Fruit fly (Drosophila melanogaster): ENCODE data around the gene CG3342.

The CG3342 gene

DNA sequence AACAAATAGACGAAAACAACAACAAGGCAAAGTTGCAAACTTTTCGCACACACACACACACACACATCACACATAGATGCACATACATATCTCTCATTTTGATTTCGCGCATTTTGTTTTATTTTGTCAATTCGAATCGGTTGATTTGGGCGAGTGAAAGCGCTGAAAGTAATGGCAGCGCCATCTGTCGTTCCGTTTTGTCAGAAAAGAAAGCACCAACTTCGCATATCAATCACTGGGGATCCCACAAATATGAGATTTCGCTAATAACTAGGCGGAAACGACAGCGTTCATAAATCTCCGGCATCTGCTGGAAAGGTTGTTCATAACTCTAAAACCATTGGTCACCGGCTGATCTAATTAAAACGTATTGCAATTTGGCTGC, 22.4 kb upstream of the CG3342 start:
- no peak for TF ChIP-seq psq (GFP tag; optimal IDR thresholded peaks at IDR 0.05)
- TF ChIP-seq Rel (GFP tag; optimal IDR thresholded peaks at IDR 0.05): no peak
- TF ChIP-seq Rel (tag; optimal IDR thresholded peaks at IDR 0.05): peak; percentile 84

DNA sequence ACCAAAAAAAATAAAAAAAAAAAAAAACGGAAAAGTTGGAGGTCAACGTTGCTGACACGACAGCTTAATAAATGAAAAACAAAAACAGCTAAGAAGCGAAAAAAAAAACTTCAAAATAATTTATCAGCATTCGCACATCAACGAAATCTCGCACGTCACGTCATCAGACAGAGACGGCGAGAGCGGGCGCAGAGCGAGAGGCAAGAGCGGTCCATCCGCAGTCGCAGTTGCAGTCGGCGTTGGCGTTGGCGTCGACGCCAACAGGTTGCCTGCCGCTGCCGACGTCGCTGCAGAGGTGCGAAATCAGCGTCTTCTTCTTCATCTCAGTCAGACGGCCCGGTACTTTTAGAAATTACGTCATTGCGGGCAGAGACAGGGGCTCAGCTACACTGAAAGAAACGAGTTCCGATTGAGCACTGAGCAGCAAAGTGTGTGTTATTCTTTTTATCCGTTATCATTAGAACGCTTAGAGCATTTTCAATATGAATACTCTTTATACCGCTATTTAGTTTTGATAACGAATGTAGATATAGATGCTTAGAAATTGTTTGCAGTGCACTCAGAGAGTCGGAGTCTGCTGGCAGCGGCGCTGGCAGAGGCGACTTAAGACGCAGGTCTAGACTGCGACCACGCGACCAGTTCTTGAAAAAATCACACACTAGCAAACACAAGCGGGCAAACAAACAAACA, 21.9 kb upstream of the CG3342 start:
- TF ChIP-seq rgr (GFP tag; optimal IDR thresholded peaks at IDR 0.05) (peak; percentile 97), Abd-B (GFP tag; optimal IDR thresholded peaks at IDR 0.05) (no peak), Vsx2 (GFP tag; optimal IDR thresholded peaks at IDR 0.05; ENCODE audit: partially characterized antibody) (no peak), HLH106 (tag; optimal IDR thresholded peaks at IDR 0.05) (peak; percentile 97), OdsH (GFP tag; optimal IDR thresholded peaks at IDR 0.05) (peak; percentile 95), Hnf4 (GFP tag; optimal IDR thresholded peaks at IDR 0.05) (peak; percentile 95), dmrt93B (GFP tag; optimal IDR thresholded peaks at IDR 0.05) (peak; percentile 95), GATAd (GFP tag; optimal IDR thresholded peaks at IDR 0.05) (peak; percentile 78), psq (GFP tag; optimal IDR thresholded peaks at IDR 0.05) (peak; percentile 93), h (GFP tag; optimal IDR thresholded peaks at IDR 0.05) (peak; percentile 98), Dfd (GFP tag; optimal IDR thresholded peaks at IDR 0.05) (no peak), Mio (GFP tag; optimal IDR thresholded peaks at IDR 0.05) (peak; percentile 62), dsf (GFP tag; optimal IDR thresholded peaks at IDR 0.05; ENCODE audit: borderline replicate concordance) (peak; percentile 67), jim (GFP tag; optimal IDR thresholded peaks at IDR 0.05) (no peak), CG9705 (GFP tag; optimal IDR thresholded peaks at IDR 0.05) (peak; percentile 95), Hr78 (GFP tag; optimal IDR thresholded peaks at IDR 0.05) (no peak), br (GFP tag; optimal IDR thresholded peaks at IDR 0.05) (peak; percentile 97), usp (GFP tag; optimal IDR thresholded peaks at IDR 0.05) (no peak), Hr83 (GFP tag; optimal IDR thresholded peaks at IDR 0.05; ENCODE audit: poor library complexity, severe bottlenecking) (peak; percentile 47), foxo (GFP tag; optimal IDR thresholded peaks at IDR 0.05) (peak; percentile 84 to 98), fru (GFP tag; optimal IDR thresholded peaks at IDR 0.05) (peak; percentile 98), pan (optimal IDR thresholded peaks at IDR 0.05) (no peak), Jra (GFP tag; optimal IDR thresholded peaks at IDR 0.05) (peak; percentile 95), lola (GFP tag; optimal IDR thresholded peaks at IDR 0.05) (no peak), ey (GFP tag; optimal IDR thresholded peaks at IDR 0.05) (peak; percentile 98), CG32264 (GFP tag; optimal IDR thresholded peaks at IDR 0.05) (peak; percentile 93), dl (GFP tag; optimal IDR thresholded peaks at IDR 0.05; ENCODE audit: insufficient read depth in 1 of 2, partially characterized antibody in 2 of 2) (no peak), Sp1 (GFP tag; optimal IDR thresholded peaks at IDR 0.05) (peak; percentile 93), sage (GFP tag; optimal IDR thresholded peaks at IDR 0.05) (peak; percentile 90), woc (GFP tag; optimal IDR thresholded peaks at IDR 0.05) (peak; percentile 93), brk (GFP tag; optimal IDR thresholded peaks at IDR 0.05) (no peak), Myc (optimal IDR thresholded peaks at IDR 0.05) (no peak), sv (GFP tag; optimal IDR thresholded peaks at IDR 0.05) (peak; percentile 85), CrebA (GFP tag; optimal IDR thresholded peaks at IDR 0.05; ENCODE audit: borderline replicate concordance) (no peak), Dif (GFP tag; optimal IDR thresholded peaks at IDR 0.05; ENCODE audit: partially characterized antibody) (no peak), Rel (GFP tag; optimal IDR thresholded peaks at IDR 0.05) (peak; percentile 94), Rel (tag; optimal IDR thresholded peaks at IDR 0.05) (peak; percentile 81), tai (GFP tag; optimal IDR thresholded peaks at IDR 0.05) (no peak), N (GFP tag; optimal IDR thresholded peaks at IDR 0.05) (no peak)

DNA sequence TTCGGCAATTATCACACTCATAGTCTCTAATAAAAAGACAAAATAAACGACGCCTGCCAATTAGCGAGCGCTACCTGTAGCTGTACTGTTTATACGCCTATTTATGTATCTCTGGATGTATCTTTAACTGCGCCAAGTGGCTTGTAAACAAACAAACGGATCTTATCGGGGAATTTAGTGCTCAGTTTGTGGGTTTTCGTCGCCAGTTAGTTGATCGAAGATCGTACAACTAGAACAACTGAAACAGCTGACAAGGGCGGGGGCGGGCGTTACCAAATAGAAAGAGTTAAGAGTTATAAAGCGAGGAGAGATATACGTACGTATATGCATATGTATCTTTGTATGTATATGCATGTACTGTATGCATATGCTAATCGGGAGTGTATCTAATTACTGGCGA, 19.3 kb upstream of the CG3342 start:
- TF ChIP-seq Sp1 (GFP tag; optimal IDR thresholded peaks at IDR 0.05): no peak
- TF ChIP-seq Abd-B (GFP tag; optimal IDR thresholded peaks at IDR 0.05): no peak
- TF ChIP-seq tai (GFP tag; optimal IDR thresholded peaks at IDR 0.05): no peak
